Fruit fly (Drosophila melanogaster) whole organism, embryonic: ENCODE measurements around the gene Diedel2.

Experiments used
- Awh ChIP-seq: fragments of 200-800 bp; sonication (Bioruptor generic); IDR thresholded peaks from 2 replicates; pipeline ENCODE4, ENCODE4 v1.3.6; 2022; ENCODE audit warnings: missing biosample characterization, missing genetic modification characterization
- Bgb ChIP-seq: fragments of 200-800 bp; sonication (Bioruptor generic); IDR thresholded peaks from 2 replicates; pipeline ENCODE4 v1.3.6; 2022; ENCODE audit warnings: missing biosample characterization, missing genetic modification characterization; ENCODE audit not compliant: partially characterized antibody
- Blimp-1 ChIP-seq: fragments of 200-800 bp; sonication (Bioruptor generic); optimal IDR thresholded peaks from 3 replicates; lab custom pipeline; 2018; ENCODE audit warnings: missing biosample characterization, missing genetic modification characterization, mild to moderate bottlenecking, moderate library complexity, missing genetic modification reagents
- Bteb2 ChIP-seq: fragments of 200-800 bp; sonication (Bioruptor generic); optimal IDR thresholded peaks from 2 replicates; lab custom pipeline; 2016; ENCODE audit warnings: missing biosample characterization, missing genetic modification characterization
- CG10321 ChIP-seq: fragments of 200-800 bp; sonication (Bioruptor generic); IDR thresholded peaks from 2 replicates; pipeline ENCODE4 v1.3.6; 2022; ENCODE audit warnings: missing biosample characterization, missing genetic modification characterization
- CG10366 ChIP-seq: fragments of 200-800 bp; sonication (Bioruptor generic); IDR thresholded peaks from 2 replicates; pipeline ENCODE4 v1.3.6; 2022; ENCODE audit warnings: missing biosample characterization, missing genetic modification characterization
- CG10979 ChIP-seq: fragments of 200-800 bp; sonication (Bioruptor generic); optimal IDR thresholded peaks from 2 replicates; lab custom pipeline; 2018; ENCODE audit warnings: missing biosample characterization, mild to moderate bottlenecking, missing genetic modification characterization, moderate library complexity
- CG11093 ChIP-seq: fragments of 200-800 bp; sonication (Bioruptor generic); IDR thresholded peaks from 3 replicates; pipeline ENCODE4 v1.3.6; 2022; ENCODE audit warnings: missing biosample characterization, missing genetic modification characterization
- CG11398 ChIP-seq: fragments of 200-800 bp; sonication (Bioruptor generic); optimal IDR thresholded peaks from 2 replicates; lab custom pipeline; 2016; ENCODE audit warnings: missing biosample characterization, missing genetic modification characterization
- CG11456 ChIP-seq: fragments of 200-800 bp; sonication (Bioruptor generic); IDR thresholded peaks from 3 replicates; pipeline ENCODE4 v1.3.6; 2022; ENCODE audit warnings: missing biosample characterization, missing genetic modification characterization
- CG12744 ChIP-seq: fragments of 200-800 bp; sonication (Bioruptor generic); optimal IDR thresholded peaks from 2 replicates; lab custom pipeline; 2016; ENCODE audit warnings: missing biosample characterization, missing genetic modification characterization
- CG14050 ChIP-seq: fragments of 200-800 bp; sonication (Bioruptor generic); IDR thresholded peaks from 3 replicates; pipeline ENCODE4 v1.3.6; 2022; ENCODE audit warnings: missing biosample characterization, missing genetic modification characterization
- CG14965 ChIP-seq: fragments of 200-800 bp; sonication (Bioruptor generic); optimal IDR thresholded peaks from 2 replicates; lab custom pipeline; 2016; ENCODE audit warnings: missing biosample characterization, missing genetic modification characterization, borderline replicate concordance
- CG17612 ChIP-seq: fragments of 200-800 bp; sonication (Bioruptor generic); IDR thresholded peaks from 2 replicates; pipeline ENCODE4 v1.3.6; 2022; ENCODE audit warnings: missing biosample characterization, missing genetic modification characterization
- CG18476 ChIP-seq: fragments of 200-800 bp; sonication (Bioruptor generic); optimal IDR thresholded peaks from 2 replicates; lab custom pipeline; 2016; ENCODE audit warnings: missing biosample characterization, mild to moderate bottlenecking, missing genetic modification characterization
- CG4328 ChIP-seq: fragments of 200-800 bp; sonication (Bioruptor generic); optimal IDR thresholded peaks from 3 replicates; lab custom pipeline; 2017; ENCODE audit warnings: missing biosample characterization, missing genetic modification reagents, missing genetic modification characterization
- CG4404 ChIP-seq: fragments of 200-800 bp; sonication (Bioruptor generic); IDR thresholded peaks from 2 replicates; pipeline ENCODE4 v1.3.6; 2022; ENCODE audit warnings: missing biosample characterization, missing genetic modification characterization
- CG5180 ChIP-seq: fragments of 200-800 bp; sonication (Bioruptor generic); optimal IDR thresholded peaks from 3 replicates; lab custom pipeline; 2017; ENCODE audit warnings: missing biosample characterization, missing genetic modification characterization, mild to moderate bottlenecking, moderate library complexity, missing genetic modification reagents
- CG6654 ChIP-seq: fragments of 200-800 bp; sonication (Bioruptor generic); optimal IDR thresholded peaks from 2 replicates; lab custom pipeline; 2017; ENCODE audit warnings: missing biosample characterization, mild to moderate bottlenecking, missing genetic modification characterization
- CG8944 ChIP-seq: fragments of 200-800 bp; sonication (Bioruptor generic); optimal IDR thresholded peaks from 3 replicates; lab custom pipeline; 2016; ENCODE audit warnings: missing biosample characterization, missing genetic modification characterization
- D ChIP-seq, 2 experiments: fragments of 200-800 bp in 1 of 2; fragments of >200 bp in 1 of 2; sonication (Bioruptor generic) in 1 of 2; optimal IDR thresholded peaks; 2 replicates in 1 of 2; 3 replicates in 1 of 2; lab custom pipeline; 2017; ENCODE audit warnings: mild to moderate bottlenecking in 1 of 2, missing biosample characterization in 1 of 2, missing genetic modification characterization in 1 of 2, missing genetic modification reagents in 1 of 2
- Doc2 ChIP-seq: fragments of 200-800 bp; sonication (Bioruptor generic); IDR thresholded peaks from 2 replicates; pipeline ENCODE4 v1.3.6; 2022; ENCODE audit warnings: missing biosample characterization, missing genetic modification characterization
- Drgx ChIP-seq: fragments of 200-800 bp; sonication (Bioruptor generic); IDR thresholded peaks from 2 replicates; pipeline ENCODE4 v1.3.6; 2022; ENCODE audit warnings: missing biosample characterization, missing genetic modification characterization
- Hsf ChIP-seq: fragments of 200-800 bp; sonication (Bioruptor generic); optimal IDR thresholded peaks from 3 replicates; lab custom pipeline; 2016; ENCODE audit warnings: missing biosample characterization, missing genetic modification characterization
- Lpt ChIP-seq: fragments of >200 bp; optimal IDR thresholded peaks from 2 replicates; lab custom pipeline; 2018; ENCODE audit warnings: missing biosample characterization, missing genetic modification characterization
- Mad ChIP-seq: fragments of 200-800 bp; sonication (Bioruptor generic); optimal IDR thresholded peaks from 2 replicates; lab custom pipeline; 2016; ENCODE audit warnings: missing biosample characterization, missing genetic modification characterization
- NC2β ChIP-seq: fragments of 200-800 bp; sonication (Bioruptor generic); optimal IDR thresholded peaks from 2 replicates; lab custom pipeline; 2016; ENCODE audit warnings: missing biosample characterization, missing genetic modification characterization
- Ssrp ChIP-seq: fragments of 200-800 bp; sonication (Bioruptor generic); optimal IDR thresholded peaks from 2 replicates; lab custom pipeline; 2018; ENCODE audit warnings: missing biosample characterization, mild to moderate bottlenecking, missing genetic modification characterization, moderate library complexity
- Vsx1 ChIP-seq: fragments of 200-800 bp; sonication (Bioruptor generic); optimal IDR thresholded peaks from 2 replicates; lab custom pipeline; 2017; ENCODE audit warnings: missing biosample characterization, mild to moderate bottlenecking, missing genetic modification characterization, missing genetic modification reagents
- amos ChIP-seq: fragments of 200-800 bp; sonication (Bioruptor generic); IDR thresholded peaks from 2 replicates; pipeline ENCODE4 v1.3.6; 2022; ENCODE audit warnings: missing biosample characterization, missing genetic modification characterization; ENCODE audit not compliant: partially characterized antibody
- chm ChIP-seq: fragments of 200-800 bp; sonication (Bioruptor generic); IDR thresholded peaks from 2 replicates; pipeline ENCODE4 v1.3.6; 2022; ENCODE audit warnings: missing biosample characterization, missing genetic modification characterization
- corto ChIP-seq: fragments of 200-800 bp; sonication (Bioruptor generic); optimal IDR thresholded peaks from 2 replicates; lab custom pipeline; 2016; ENCODE audit warnings: missing biosample characterization, mild to moderate bottlenecking, missing genetic modification characterization, moderate library complexity
- dysf ChIP-seq: fragments of 200-800 bp; sonication (Bioruptor generic); IDR thresholded peaks from 3 replicates; pipeline ENCODE4 v1.3.6; 2022; ENCODE audit warnings: missing biosample characterization, missing genetic modification characterization
- esg ChIP-seq: fragments of 200-800 bp; sonication (Bioruptor generic); conservative IDR thresholded peaks from 2 replicates; pipeline ENCODE4 v1.3.6; 2022; ENCODE audit warnings: missing biosample characterization, missing genetic modification characterization
- her ChIP-seq: fragments of 200-800 bp; sonication (Bioruptor generic); optimal IDR thresholded peaks from 2 replicates; lab custom pipeline; 2016; ENCODE audit warnings: missing biosample characterization, missing genetic modification characterization
- hkb ChIP-seq, 2 experiments: fragments of 200-800 bp in 1 of 2; fragments of >200 bp in 1 of 2; sonication (Bioruptor generic) in 1 of 2; IDR thresholded peaks in 1 of 2; optimal IDR thresholded peaks in 1 of 2; 2 replicates each; pipeline versions ENCODE4 v1.3.6 to Lab custom; 2017 to 2022; ENCODE audit warnings: missing biosample characterization in 1 of 2, missing genetic modification characterization in 1 of 2
- ken ChIP-seq: fragments of 200-800 bp; sonication (Bioruptor generic); IDR thresholded peaks from 3 replicates; pipeline ENCODE4 v1.3.6; 2022; ENCODE audit warnings: missing biosample characterization, missing genetic modification characterization
- prd ChIP-seq, 3 experiments: fragments of >200 bp in 2 of 3; fragments of 200-800 bp in 1 of 3; sonication (Bioruptor generic) in 1 of 3; optimal IDR thresholded peaks in 2 of 3; IDR thresholded peaks in 1 of 3; 2 replicates in 2 of 3; 3 replicates in 1 of 3; pipeline versions ENCODE4 v1.3.6 to Lab custom; 2017 to 2022; ENCODE audit warnings: missing biosample characterization in 1 of 3, missing genetic modification characterization in 1 of 3
- psq ChIP-seq: fragments of 200-800 bp; sonication (Bioruptor generic); optimal IDR thresholded peaks from 2 replicates; lab custom pipeline; 2017; ENCODE audit warnings: missing biosample characterization, missing genetic modification characterization
- sc ChIP-seq, 3 experiments: fragments of >200 bp in 2 of 3; fragments of 200-800 bp in 1 of 3; sonication (Bioruptor generic) in 1 of 3; optimal IDR thresholded peaks; 2 replicates in 2 of 3; 3 replicates in 1 of 3; lab custom pipeline; 2017; ENCODE audit warnings: mild to moderate bottlenecking in 1 of 3, missing biosample characterization in 1 of 3, missing genetic modification characterization in 1 of 3, missing genetic modification reagents in 1 of 3
- sd ChIP-seq: fragments of 200-800 bp; sonication (Bioruptor generic); optimal IDR thresholded peaks from 3 replicates; lab custom pipeline; 2018; ENCODE audit warnings: missing biosample characterization, mild to moderate bottlenecking, missing genetic modification characterization, moderate library complexity
- ssp ChIP-seq: fragments of 200-800 bp; sonication (Bioruptor generic); IDR thresholded peaks from 2 replicates; pipeline ENCODE4 v1.3.6; 2022; ENCODE audit warnings: missing biosample characterization, missing genetic modification characterization
- tll ChIP-seq, 2 experiments: fragments of 200-800 bp in 1 of 2; fragments of >200 bp in 1 of 2; sonication (Bioruptor generic) in 1 of 2; optimal IDR thresholded peaks; 2 replicates each; lab custom pipeline; 2017 to 2019; ENCODE audit warnings: missing biosample characterization in 2 of 2, missing genetic modification characterization in 2 of 2, mild to moderate bottlenecking in 1 of 2, moderate library complexity in 1 of 2
- vnd ChIP-seq: fragments of 200-800 bp; sonication (Bioruptor generic); IDR thresholded peaks from 3 replicates; pipeline ENCODE4 v1.3.6; 2022; ENCODE audit warnings: missing biosample characterization, missing genetic modification characterization; ENCODE audit not compliant: partially characterized antibody
- wdn ChIP-seq: fragments of 200-800 bp; sonication (Bioruptor generic); IDR thresholded peaks from 2 replicates; pipeline ENCODE4 v1.3.6; 2022; ENCODE audit warnings: missing biosample characterization, missing genetic modification characterization
- z ChIP-seq: fragments of 200-800 bp; sonication (Bioruptor generic); IDR thresholded peaks from 3 replicates; pipeline ENCODE4 v1.3.6; 2022; ENCODE audit warnings: missing biosample characterization, missing genetic modification characterization
- zf30C ChIP-seq: fragments of 200-800 bp; sonication (Bioruptor generic); optimal IDR thresholded peaks from 3 replicates; lab custom pipeline; 2018; ENCODE audit warnings: missing biosample characterization, mild to moderate bottlenecking, missing genetic modification characterization

Diedel2 gene

DNA sequence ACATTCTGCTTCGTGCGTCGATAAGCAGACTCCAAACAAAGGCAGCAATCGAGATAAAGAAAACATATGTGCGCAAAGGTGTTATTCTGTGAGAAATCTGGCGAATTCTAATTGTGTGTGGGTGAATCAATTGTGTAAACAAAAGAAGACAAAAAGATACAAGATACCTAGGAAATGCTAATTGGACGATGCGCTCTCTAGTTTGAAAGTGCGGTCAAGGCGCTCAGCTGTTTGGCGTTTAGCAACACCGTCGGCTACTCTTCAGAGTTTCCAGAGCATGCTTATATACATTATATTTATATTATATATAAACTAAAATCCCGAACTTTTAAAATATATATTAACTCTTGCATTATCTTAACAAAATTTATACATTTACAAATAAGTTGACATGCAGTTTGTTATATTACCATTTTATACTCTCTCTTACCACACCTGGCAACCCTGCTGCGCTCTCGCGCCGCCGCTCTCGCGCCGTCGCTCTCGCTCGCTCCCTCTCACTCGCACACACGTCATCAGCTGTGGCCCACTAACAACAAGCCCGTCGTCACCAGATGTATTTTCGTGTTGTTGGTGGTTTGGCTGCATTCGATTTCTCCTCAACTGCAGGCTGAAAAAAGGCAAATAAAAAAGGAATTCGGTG, 10.4 kb downstream of the Diedel2 start, which contains the start of gene CG1907 (continued):
- TF ChIP-seq CG11093 (GFP tag; lab: Robert Waterston, UW) (peak; percentile 96), esg (GFP tag; lab: Robert Waterston, UW) (peak; percentile 98), CG11398 (GFP tag; lab: Kevin White, UChicago) (peak; percentile 72), CG17612 (GFP tag; lab: Robert Waterston, UW) (peak; percentile 96), NC2β (peak; percentile 80), CG10321 (peak; percentile 86), psq (GFP tag; lab: Kevin White, UChicago) (peak; percentile 91), wdn (GFP tag; lab: Robert Waterston, UW) (peak; percentile 96), z (GFP tag; lab: Robert Waterston, UW) (peak; percentile 72; the same call in 2 of the 3 replicates), prd (optimal IDR thresholded peaks at IDR 0.05; lab: Kevin White, UChicago) (no peak), prd (GFP tag; IDR thresholded peaks at IDR 0.05; lab: Robert Waterston, UW) (peak; percentile 99), CG5180 (peak; percentile 90), Vsx1 (GFP tag; lab: Kevin White, UChicago) (peak; percentile 95), amos (no peak), Hsf (GFP tag; lab: Kevin White, UChicago) (peak; percentile 89), CG4404 (peak; percentile 97), CG12744 (GFP tag; lab: Kevin White, UChicago) (peak; percentile 40), Blimp-1 (peak; percentile 97), Awh (GFP tag; lab: Robert Waterston, UW) (peak; percentile 99), CG18476 (peak; percentile 93), CG4328 (GFP tag; lab: Kevin White, UChicago) (peak; percentile 97), ssp (peak; percentile 94), CG8944 (GFP tag; lab: Kevin White, UChicago) (peak; percentile 79), Lpt (GFP tag; lab: Kevin White, UChicago) (no peak), dysf (peak; percentile 99), hkb (optimal IDR thresholded peaks at IDR 0.05; lab: Kevin White, UChicago) (peak; percentile 20), hkb (GFP tag; IDR thresholded peaks at IDR 0.05; lab: Robert Waterston, UW) (peak; percentile 99), ken (peak; percentile 97), Ssrp (tag; lab: Kevin White, UChicago) (peak; percentile 98), CG10979 (tag; lab: Kevin White, UChicago) (peak; percentile 99), Bteb2 (GFP tag; lab: Kevin White, UChicago) (peak; percentile 81), tll (GFP tag; optimal IDR thresholded peaks at IDR 0.05; lab: Kevin White, UChicago) (peak in 1 of 2 experiments; percentile 86), CG11456 (GFP tag; lab: Robert Waterston, UW) (peak; percentile 97), CG10366 (GFP tag; lab: Robert Waterston, UW) (peak; percentile 98), D (optimal IDR thresholded peaks at IDR 0.05; lab: Kevin White, UChicago) (no peak), D (GFP tag; optimal IDR thresholded peaks at IDR 0.05; lab: Kevin White, UChicago) (peak; percentile 99), Bgb (GFP tag; lab: Robert Waterston, UW) (no peak), Mad (peak; percentile 89), vnd (GFP tag; lab: Robert Waterston, UW) (peak; percentile 40; the same call in 1 of the 3 replicates), Doc2 (GFP tag; lab: Robert Waterston, UW) (peak; percentile 93), her (GFP tag; lab: Kevin White, UChicago) (peak; percentile 67), CG6654 (GFP tag; lab: Kevin White, UChicago) (peak; percentile 89), CG14050 (GFP tag; lab: Robert Waterston, UW) (peak; percentile 98), sc (optimal IDR thresholded peaks at IDR 0.05; lab: Kevin White, UChicago) (no peak), sc (GFP tag; optimal IDR thresholded peaks at IDR 0.05; lab: Kevin White, UChicago) (peak; percentile 97), chm (GFP tag; lab: Robert Waterston, UW) (peak; percentile 98), Drgx (GFP tag; lab: Robert Waterston, UW) (peak; percentile 98), sd (tag; lab: Kevin White, UChicago) (peak; percentile 87), zf30C (no peak), corto (GFP tag; lab: Kevin White, UChicago) (peak; percentile 97), CG14965 (no peak)
